Fruit fly (Drosophila melanogaster): ENCODE data around the gene CG7778.

The CG7778 gene

DNA sequence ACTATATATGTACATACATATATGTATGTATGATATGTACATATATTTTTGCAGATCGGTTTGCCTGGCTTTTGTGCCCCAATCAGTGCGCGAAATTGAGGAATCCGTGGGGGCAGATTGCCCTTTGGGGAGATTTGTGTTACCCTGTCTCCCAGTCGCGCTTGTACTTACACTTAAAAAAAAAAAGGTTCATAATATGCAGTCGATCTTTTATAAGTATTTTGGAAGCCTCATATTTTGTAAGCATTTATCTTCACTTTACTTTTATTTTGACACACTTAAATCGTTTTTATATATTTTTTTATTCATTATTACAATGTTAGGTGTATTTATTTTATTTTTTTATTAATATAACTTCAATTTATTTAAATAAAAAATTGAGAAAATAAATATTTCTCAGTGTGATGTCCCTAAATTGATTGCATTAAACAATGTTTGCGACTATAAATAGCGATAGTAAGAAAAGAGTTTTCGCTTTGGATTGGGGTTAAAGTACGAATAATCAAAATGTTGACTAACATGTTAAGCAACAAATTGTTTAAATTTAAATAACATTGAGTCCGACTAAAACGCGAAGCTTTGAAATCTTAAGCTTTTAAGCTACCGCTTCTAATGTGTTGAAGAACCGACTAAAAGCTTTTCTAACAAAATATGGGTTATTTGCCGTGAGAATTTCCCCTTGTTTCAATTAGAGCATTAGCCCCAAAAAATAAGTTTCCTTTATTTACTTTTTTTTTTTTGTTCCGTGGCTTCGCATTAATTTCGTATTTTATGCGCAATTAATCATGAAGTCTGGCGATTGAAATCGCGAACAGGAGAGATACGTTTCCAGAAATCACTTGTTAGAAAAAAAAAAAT is 19.8 kb upstream of the CG7778 start (continued):
- TF ChIP-seq vvl (GFP tag; IDR thresholded peaks at IDR 0.05): peak; percentile 55; the same call in 1 of the 2 replicates
- TF ChIP-seq CG18599 (GFP tag; optimal IDR thresholded peaks at IDR 0.05): peak; percentile 37
- no peak for TF ChIP-seq crol (GFP tag; IDR thresholded peaks at IDR 0.05)
- TF ChIP-seq tgo (GFP tag; IDR thresholded peaks at IDR 0.05): peak; percentile 28; the same call in 1 of the 3 replicates
- no peak for TF ChIP-seq corto (GFP tag; optimal IDR thresholded peaks at IDR 0.05)
- TF ChIP-seq tin (GFP tag; optimal IDR thresholded peaks at IDR 0.05): no peak
- no peak for TF ChIP-seq wek (GFP tag; optimal IDR thresholded peaks at IDR 0.05)
- no peak for TF ChIP-seq ac (GFP tag; optimal IDR thresholded peaks at IDR 0.05)
- no peak for TF ChIP-seq Jarid2 (GFP tag; optimal IDR thresholded peaks at IDR 0.05)
- TF ChIP-seq repo (GFP tag; optimal IDR thresholded peaks at IDR 0.05): no peak
- peak; percentile 2 for TF ChIP-seq CG3281 (GFP tag; optimal IDR thresholded peaks at IDR 0.05)
- no peak for TF ChIP-seq ERR (GFP tag; optimal IDR thresholded peaks at IDR 0.05)
- TF ChIP-seq CG12659 (GFP tag; optimal IDR thresholded peaks at IDR 0.05): peak; percentile 18
- no peak for TF ChIP-seq CG11456 (GFP tag; IDR thresholded peaks at IDR 0.05)
- TF ChIP-seq PHDP (tag; optimal IDR thresholded peaks at IDR 0.05): peak; percentile 38
- TF ChIP-seq CG17612 (GFP tag; IDR thresholded peaks at IDR 0.05): no peak
- TF ChIP-seq ase (GFP tag; IDR thresholded peaks at IDR 0.05): no peak
- no peak for TF ChIP-seq ems (GFP tag; optimal IDR thresholded peaks at IDR 0.05)
- no peak; the same call in 1 of the 2 replicates for TF ChIP-seq E2f2 (GFP tag; IDR thresholded peaks at IDR 0.05)
- TF ChIP-seq CG10959 (GFP tag; IDR thresholded peaks at IDR 0.05): no peak
- no peak for TF ChIP-seq ken (GFP tag; IDR thresholded peaks at IDR 0.05)
- no peak for TF ChIP-seq CG10462 (GFP tag; optimal IDR thresholded peaks at IDR 0.05)
- no peak for TF ChIP-seq CG12219 (GFP tag; optimal IDR thresholded peaks at IDR 0.05)
- TF ChIP-seq CG11504 (tag; optimal IDR thresholded peaks at IDR 0.05): peak; percentile 71
- no peak for TF ChIP-seq gfzf (GFP tag; optimal IDR thresholded peaks at IDR 0.05)
- TF ChIP-seq crc (GFP tag; optimal IDR thresholded peaks at IDR 0.05): no peak
- no peak for TF ChIP-seq Lpt (GFP tag; optimal IDR thresholded peaks at IDR 0.05)
- peak; percentile 11 for TF ChIP-seq CG10267 (tag; optimal IDR thresholded peaks at IDR 0.05)
- TF ChIP-seq CG18011 (GFP tag; optimal IDR thresholded peaks at IDR 0.05): no peak
- TF ChIP-seq CG3838 (GFP tag; optimal IDR thresholded peaks at IDR 0.05): no peak
- no peak for TF ChIP-seq CG31388 (GFP tag; optimal IDR thresholded peaks at IDR 0.05)
- no peak for TF ChIP-seq Gsc (GFP tag; IDR thresholded peaks at IDR 0.05)
- TF ChIP-seq CG17385 (GFP tag; optimal IDR thresholded peaks at IDR 0.05): peak; percentile 3
- TF ChIP-seq caup (GFP tag; optimal IDR thresholded peaks at IDR 0.05; ENCODE audit: severe bottlenecking): no peak
- peak; percentile 34 for TF ChIP-seq CTCF (GFP tag; optimal IDR thresholded peaks at IDR 0.05)
- peak; percentile 28 for TF ChIP-seq CG13296 (GFP tag; optimal IDR thresholded peaks at IDR 0.05)
- peak; percentile 13 for TF ChIP-seq Meics (GFP tag; optimal IDR thresholded peaks at IDR 0.05)
- peak; percentile 51 for TF ChIP-seq CG31441 (GFP tag; IDR thresholded peaks at IDR 0.05)
- peak; percentile 31 for TF ChIP-seq unpg (GFP tag; optimal IDR thresholded peaks at IDR 0.05)
- TF ChIP-seq CG10274 (GFP tag; optimal IDR thresholded peaks at IDR 0.05): no peak
- no peak for TF ChIP-seq CG2202 (tag; optimal IDR thresholded peaks at IDR 0.05)
- peak; percentile 17 for TF ChIP-seq sug (tag; optimal IDR thresholded peaks at IDR 0.05)
- TF ChIP-seq CG2678 (tag; optimal IDR thresholded peaks at IDR 0.05): peak; percentile 59
- peak; percentile 42 for TF ChIP-seq CG12391 (tag; optimal IDR thresholded peaks at IDR 0.05)
- TF ChIP-seq CG6765 (GFP tag; optimal IDR thresholded peaks at IDR 0.05): peak; percentile 3
- peak; percentile 22 for TF ChIP-seq CG18262 (tag; optimal IDR thresholded peaks at IDR 0.05)
- peak; percentile 25 for TF ChIP-seq Fer1 (GFP tag; optimal IDR thresholded peaks at IDR 0.05)
- TF ChIP-seq CG13287 (GFP tag; IDR thresholded peaks at IDR 0.05; ENCODE audit: partially characterized antibody): peak; percentile 8; the same call in 1 of the 2 replicates
- no peak for TF ChIP-seq sim (GFP tag; IDR thresholded peaks at IDR 0.05)
- TF ChIP-seq slp2 (GFP tag; optimal IDR thresholded peaks at IDR 0.05): no peak

All from whole organism, embryonic.